Worm (Caenorhabditis elegans) whole organism, midembryonic: Measurements from ENCODE around the gene C04A2.15.

Experiments used
- T22C8.4 ChIP-seq: fragments of 200-800 bp; sonication (Bioruptor generic); IDR thresholded peaks from 2 replicates; pipeline ENCODE4 v1.3.6; 2022; ENCODE audit warnings: missing genetic modification characterization, missing compliant biosample characterization
- flt-1 ChIP-seq: fragments of 200-800 bp; sonication (Bioruptor generic); IDR thresholded peaks from 2 replicates; pipeline ENCODE4 v1.3.6; 2022; ENCODE audit warnings: missing genetic modification characterization, missing compliant biosample characterization
- med-1 ChIP-seq: sonication (generic microtip); optimal IDR thresholded peaks from 2 replicates; lab custom pipeline; 2017; ENCODE audit warnings: missing genetic modification characterization, mild to moderate bottlenecking, missing compliant biosample characterization, antibody characterized with exemption, missing genetic modification reagents; ENCODE audit not compliant: insufficient read depth
- ref-1 ChIP-seq: fragments of 200-800 bp; sonication (Bioruptor generic); conservative IDR thresholded peaks from 2 replicates; pipeline ENCODE4 v1.3.6; 2022; ENCODE audit warnings: missing genetic modification reagents, missing genetic modification characterization, missing compliant biosample characterization
- tab-1 ChIP-seq: fragments of 200-800 bp; sonication (Bioruptor generic); IDR thresholded peaks from 2 replicates; pipeline ENCODE4 v1.3.6; 2022; ENCODE audit warnings: missing genetic modification characterization, missing compliant biosample characterization
- ztf-23 ChIP-seq: fragments of 200-800 bp; sonication (Bioruptor generic); IDR thresholded peaks from 2 replicates; pipeline ENCODE4 v1.3.6; 2022; ENCODE audit warnings: missing genetic modification reagents, missing genetic modification characterization, missing compliant biosample characterization
- ztf-29 ChIP-seq: fragments of 200-800 bp; sonication (Bioruptor generic); IDR thresholded peaks from 2 replicates; pipeline ENCODE4 v1.3.6; 2022; ENCODE audit warnings: missing genetic modification reagents, missing genetic modification characterization, missing compliant biosample characterization

ce11 chrII:6863652-6864051 is 11.6 kb downstream of the C04A2.15 start, which contains the start of gene aff-1:
- TF ChIP-seq flt-1 (GFP tag; lab: Robert Waterston, UW), result no peak
- TF ChIP-seq T22C8.4, result 0 out of 2 replicates have a peak, but pooled peaks have one; percentile 20
- no peak for TF ChIP-seq ztf-23 (GFP tag; lab: Robert Waterston, UW)
- no peak for TF ChIP-seq ref-1 (GFP tag; lab: Robert Waterston, UW)
- no peak for TF ChIP-seq tab-1 (GFP tag; lab: Robert Waterston, UW)
- TF ChIP-seq med-1 (GFP tag; lab: Kevin White, UChicago), result no peak
- TF ChIP-seq ztf-29, result no peak
